Fruit fly (Drosophila melanogaster): ENCODE data around the gene Vtld.
"Not testable (repeated sequence)": the region's sequence is repeated elsewhere in the genome, so short reads cannot be mapped to it uniquely, and the experiment has no call there.

Vtld gene

dm6 chr3L:19760109-19760508 lies at the start of gene Vtld:
Gene Vtld (plus strand): TSS chr3L:19760409.
- not testable (repeated sequence) for TF ChIP-seq rn (GFP tag; IDR thresholded peaks at IDR 0.05); CG8301 (tag; optimal IDR thresholded peaks at IDR 0.05); CG17806 (tag; optimal IDR thresholded peaks at IDR 0.05)

- not testable (repeated sequence) for TF ChIP-seq fd96Ca (GFP tag; IDR thresholded peaks at IDR 0.05); EcR (GFP tag; optimal IDR thresholded peaks at IDR 0.05); Snoo (tag; optimal IDR thresholded peaks at IDR 0.05)
These were observed 42.0 kb upstream of the Vtld start, which contains the start of gene Trpml for dm6 chr3L:19718228-19718627. Gene Trpml (minus strand): TSS chr3L:19718328.

- TF ChIP-seq CG15710 (tag; optimal IDR thresholded peaks at IDR 0.05); CG8301 (tag; optimal IDR thresholded peaks at IDR 0.05); fd96Ca (GFP tag; IDR thresholded peaks at IDR 0.05): not testable (repeated sequence)
These were observed 31.5 kb upstream of the Vtld start, which contains the start of gene CG42529 for dm6 chr3L:19728694-19729093. Gene CG42529 (plus strand): TSS chr3L:19728994.

- not testable (repeated sequence) for TF ChIP-seq CG12605 (GFP tag; IDR thresholded peaks at IDR 0.05); Pif1B (GFP tag; optimal IDR thresholded peaks at IDR 0.05); CG34367 (tag; optimal IDR thresholded peaks at IDR 0.05)
These were observed 10.6 kb upstream of the Vtld start, which contains the start of gene CG42638 for dm6 chr3L:19749644-19750043. Gene CG42638 (minus strand): TSS chr3L:19749744.

- no peak for TF ChIP-seq CG10348 (GFP tag; IDR thresholded peaks at IDR 0.05)
- TF ChIP-seq Ets98B (GFP tag; IDR thresholded peaks at IDR 0.05) = no peak
- TF ChIP-seq Pif1A (GFP tag; optimal IDR thresholded peaks at IDR 0.05) = no peak
- TF ChIP-seq EcR (GFP tag; optimal IDR thresholded peaks at IDR 0.05) = no peak
- no peak for TF ChIP-seq CG15710 (tag; optimal IDR thresholded peaks at IDR 0.05)
- no peak for TF ChIP-seq Pif1B (GFP tag; optimal IDR thresholded peaks at IDR 0.05)
- no peak for TF ChIP-seq rn (GFP tag; IDR thresholded peaks at IDR 0.05)
- no peak for TF ChIP-seq fd96Ca (GFP tag; IDR thresholded peaks at IDR 0.05)
- no peak for TF ChIP-seq CG8159 (tag; optimal IDR thresholded peaks at IDR 0.05)
- TF ChIP-seq CG32121 (GFP tag; IDR thresholded peaks at IDR 0.05) = no peak
- TF ChIP-seq Snoo (tag; optimal IDR thresholded peaks at IDR 0.05) = no peak
- TF ChIP-seq CG13204 (GFP tag; optimal IDR thresholded peaks at IDR 0.05) = no peak
- TF ChIP-seq CG9948 (tag; optimal IDR thresholded peaks at IDR 0.05) = no peak
- TF ChIP-seq gl (tag; optimal IDR thresholded peaks at IDR 0.05) = no peak
- no peak for TF ChIP-seq CG34367 (tag; optimal IDR thresholded peaks at IDR 0.05)
These were observed 17.2 kb downstream of the Vtld start for dm6 chr3L:19777279-19777960.

dm6 chr3L:19778530-19778929 lies 18.3 kb downstream of the Vtld start:
- TF ChIP-seq fd96Ca (GFP tag; IDR thresholded peaks at IDR 0.05) (no peak), CG8301 (tag; optimal IDR thresholded peaks at IDR 0.05) (no peak), CG10348 (GFP tag; IDR thresholded peaks at IDR 0.05) (no peak), gl (tag; optimal IDR thresholded peaks at IDR 0.05) (no peak), CG4496 (GFP tag; IDR thresholded peaks at IDR 0.05) (no peak), CG14655 (GFP tag; optimal IDR thresholded peaks at IDR 0.05) (no peak), CG34367 (tag; optimal IDR thresholded peaks at IDR 0.05) (no peak), CG17806 (tag; optimal IDR thresholded peaks at IDR 0.05) (no peak), CG15710 (tag; optimal IDR thresholded peaks at IDR 0.05) (no peak), Ets98B (GFP tag; IDR thresholded peaks at IDR 0.05) (no peak), Pif1A (GFP tag; optimal IDR thresholded peaks at IDR 0.05) (no peak)

dm6 chr3L:19787632-19788031 lies 27.4 kb downstream of the Vtld start:
- 0 out of 2 replicates have a peak, but pooled peaks have one; percentile 20 for TF ChIP-seq CG32121 (GFP tag; IDR thresholded peaks at IDR 0.05)
- TF ChIP-seq CG15710 (tag; optimal IDR thresholded peaks at IDR 0.05) = no peak

dm6 chr3L:19790564-19790928 lies 30.3 kb downstream of the Vtld start:
- TF ChIP-seq rn (GFP tag; IDR thresholded peaks at IDR 0.05) = no peak
- no peak for TF ChIP-seq D1 (tag; optimal IDR thresholded peaks at IDR 0.05)
- no peak for TF ChIP-seq Pif1A (GFP tag; optimal IDR thresholded peaks at IDR 0.05)
- no peak for TF ChIP-seq CG10348 (GFP tag; IDR thresholded peaks at IDR 0.05)
- TF ChIP-seq gl (tag; optimal IDR thresholded peaks at IDR 0.05) = no peak
